Fruit fly (Drosophila melanogaster) whole organism: Measurements from ENCODE around the gene CG7255.

ENCODE experiments used
- CG8478 ChIP-seq: fragments of >200 bp; optimal IDR thresholded peaks from 2 replicates; lab custom pipeline; 2018; ENCODE audit warnings: inconsistent platforms
- Dll ChIP-seq: fragments of >200 bp; optimal IDR thresholded peaks from 2 replicates; lab custom pipeline; 2017
- pan ChIP-seq: fragments of >200 bp; optimal IDR thresholded peaks from 2 replicates; lab custom pipeline; 2017
- psq ChIP-seq: fragments of >200 bp; optimal IDR thresholded peaks from 2 replicates; lab custom pipeline; 2017
- usp ChIP-seq: fragments of >200 bp; optimal IDR thresholded peaks from 2 replicates; lab custom pipeline; 2017; ENCODE audit warnings: missing biosample characterization, missing genetic modification characterization, mixed read lengths

DNA sequence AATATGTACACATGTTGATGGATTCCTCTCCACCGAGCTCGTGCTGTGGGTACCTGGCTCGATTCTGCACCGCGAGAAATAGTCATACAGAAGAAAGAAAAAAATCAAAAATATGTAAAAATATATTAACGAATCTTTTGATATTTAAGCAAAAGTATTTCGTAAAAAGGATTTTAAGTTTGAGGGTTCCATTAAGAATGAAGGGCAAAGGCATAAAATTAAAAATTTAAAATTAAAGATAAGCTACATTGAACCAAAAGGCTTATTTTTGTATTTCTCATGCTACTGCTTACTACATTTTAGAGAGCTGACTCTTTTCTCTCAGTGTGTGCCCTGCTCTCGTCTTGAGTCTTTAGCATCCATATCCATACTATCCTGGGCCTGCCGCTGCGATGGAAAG, 37.4 kb upstream of the CG7255 start:
- TF ChIP-seq Dll (lab: Kevin White, UChicago) (no peak), usp (no peak), psq (lab: Kevin White, UChicago) (no peak), CG8478 (lab: Kevin White, UChicago) (no peak), pan (no peak)
